Worm (Caenorhabditis elegans): ENCODE results near the gene H35N09.2.
A peak's percentile ranks its signal among the peaks of the same experiment; 100 is the strongest.
"Not testable (repeated sequence)": the region's sequence is repeated elsewhere in the genome, so short reads cannot be mapped to it uniquely, and the experiment has no call there.

H35N09.2 gene

DNA sequence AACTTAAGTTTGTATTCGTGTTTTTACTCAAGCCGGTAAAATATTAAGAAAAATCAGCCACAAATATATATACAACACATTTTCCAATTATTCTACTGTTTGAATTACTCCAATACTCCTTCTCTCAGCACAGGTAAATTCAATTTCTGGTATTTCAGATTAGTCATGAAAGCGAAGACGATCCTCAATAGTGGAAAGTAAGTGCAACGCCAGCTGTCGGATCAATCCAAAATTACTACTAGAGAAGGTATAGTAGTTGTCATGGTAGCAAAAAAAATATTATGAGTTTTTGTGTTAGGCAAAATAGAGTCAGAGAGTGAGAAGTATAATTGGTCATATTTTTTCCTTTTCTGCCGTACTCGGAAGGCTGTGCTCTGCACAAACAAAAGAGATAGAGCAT, 8.2 kb upstream of the H35N09.2 start, which contains the start of gene K01A12.2:
Gene K01A12.2, plus strand, starts transcription at position 301 of the 400 bp plus-strand sequence.
- no peak for TF ChIP-seq unc-39 (tag; optimal IDR thresholded peaks at IDR 0.05)
- TF ChIP-seq sptf-1 (tag; optimal IDR thresholded peaks at IDR 0.05), result no peak
- no peak for TF ChIP-seq nhr-12 (tag; optimal IDR thresholded peaks at IDR 0.05)
- no peak for TF ChIP-seq lin-13 (tag; optimal IDR thresholded peaks at IDR 0.05)
- TF ChIP-seq ces-1 (GFP tag; optimal IDR thresholded peaks at IDR 0.05), result no peak
- TF ChIP-seq ham-2 (GFP tag; optimal IDR thresholded peaks at IDR 0.05), result no peak

DNA sequence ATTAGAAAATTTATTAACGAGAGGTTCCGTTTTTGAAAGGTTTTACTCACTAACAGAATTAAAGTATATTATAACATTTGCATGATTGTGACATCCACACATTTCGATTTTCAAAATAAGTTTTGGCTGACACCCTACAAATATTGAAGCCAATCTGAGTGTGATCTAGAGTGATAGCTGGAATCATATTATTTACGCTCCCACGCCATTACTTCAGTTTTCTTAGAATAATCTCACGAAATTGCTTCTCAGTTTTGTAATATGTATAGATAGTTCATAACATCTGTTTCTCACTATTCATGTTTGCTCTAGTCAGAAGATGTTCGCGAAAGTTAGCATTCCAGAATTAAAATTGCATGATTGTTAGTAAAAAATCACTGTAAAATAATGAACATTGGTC, 7.4 kb upstream of the H35N09.2 start:
- TF ChIP-seq nhr-12 (tag; optimal IDR thresholded peaks at IDR 0.05), result no peak

DNA sequence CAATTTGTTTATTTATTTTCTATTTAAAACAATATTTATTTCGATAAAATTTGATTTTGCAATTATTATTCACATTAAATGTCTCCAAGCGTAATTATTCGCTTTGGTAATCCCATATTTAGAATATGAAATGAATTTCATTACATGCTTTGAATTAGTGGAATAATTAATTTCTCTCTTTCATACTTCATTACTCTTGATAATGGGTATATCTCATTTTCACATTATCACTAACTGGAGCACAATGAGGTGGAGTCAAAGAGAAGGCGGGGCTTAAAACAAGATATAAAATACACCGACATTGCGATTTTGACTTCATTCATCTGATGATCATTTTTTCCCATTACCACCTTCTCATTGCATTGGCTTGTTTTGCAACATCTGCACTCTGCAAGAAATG, 5.7 kb upstream of the H35N09.2 start, which contains the start of gene K01A12.4:
Gene K01A12.4, plus strand, starts transcription at position 301 of the 400 bp plus-strand sequence.
- TF ChIP-seq hlh-1 (tag; optimal IDR thresholded peaks at IDR 0.05); sem-2 (GFP tag; optimal IDR thresholded peaks at IDR 0.05); mep-1 (tag; optimal IDR thresholded peaks at IDR 0.05): not testable (repeated sequence)

ce11 chrX:8608756-8609155, 3.9 kb upstream of the H35N09.2 start:
- TF ChIP-seq unc-62 (GFP tag; optimal IDR thresholded peaks at IDR 0.05), result no peak
- TF ChIP-seq nhr-12 (tag; optimal IDR thresholded peaks at IDR 0.05), result no peak
- TF ChIP-seq ztf-11 (tag; optimal IDR thresholded peaks at IDR 0.05), result no peak
- TF ChIP-seq nhr-28 (tag; optimal IDR thresholded peaks at IDR 0.05), result no peak
- TF ChIP-seq zip-8 (tag; optimal IDR thresholded peaks at IDR 0.05), result no peak
- TF ChIP-seq lin-32 (GFP tag; optimal IDR thresholded peaks at IDR 0.05), result no peak

DNA sequence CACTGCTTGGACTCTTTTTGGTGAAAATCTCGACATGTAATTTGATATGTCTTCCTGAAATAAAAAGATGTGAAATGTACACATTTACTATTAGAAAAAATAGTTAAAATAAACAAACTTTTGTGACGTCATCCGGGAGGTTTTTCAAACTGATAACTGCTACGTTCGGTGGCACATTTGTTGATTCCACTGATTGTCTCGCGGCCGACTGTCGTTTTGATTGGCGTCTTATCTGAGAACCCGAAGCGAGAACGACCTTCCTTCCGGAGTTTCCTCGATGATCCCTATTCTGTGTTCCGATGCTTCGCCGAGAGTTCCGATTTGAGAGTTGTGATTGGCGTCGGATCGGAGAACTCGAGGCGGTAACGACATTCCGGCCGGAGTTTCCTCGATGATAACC, 698 bp downstream of the H35N09.2 start:
- TF ChIP-seq pha-4 (tag; optimal IDR thresholded peaks at IDR 0.05) (no peak), snpc-4 (tag; optimal IDR thresholded peaks at IDR 0.05) (no peak)

DNA sequence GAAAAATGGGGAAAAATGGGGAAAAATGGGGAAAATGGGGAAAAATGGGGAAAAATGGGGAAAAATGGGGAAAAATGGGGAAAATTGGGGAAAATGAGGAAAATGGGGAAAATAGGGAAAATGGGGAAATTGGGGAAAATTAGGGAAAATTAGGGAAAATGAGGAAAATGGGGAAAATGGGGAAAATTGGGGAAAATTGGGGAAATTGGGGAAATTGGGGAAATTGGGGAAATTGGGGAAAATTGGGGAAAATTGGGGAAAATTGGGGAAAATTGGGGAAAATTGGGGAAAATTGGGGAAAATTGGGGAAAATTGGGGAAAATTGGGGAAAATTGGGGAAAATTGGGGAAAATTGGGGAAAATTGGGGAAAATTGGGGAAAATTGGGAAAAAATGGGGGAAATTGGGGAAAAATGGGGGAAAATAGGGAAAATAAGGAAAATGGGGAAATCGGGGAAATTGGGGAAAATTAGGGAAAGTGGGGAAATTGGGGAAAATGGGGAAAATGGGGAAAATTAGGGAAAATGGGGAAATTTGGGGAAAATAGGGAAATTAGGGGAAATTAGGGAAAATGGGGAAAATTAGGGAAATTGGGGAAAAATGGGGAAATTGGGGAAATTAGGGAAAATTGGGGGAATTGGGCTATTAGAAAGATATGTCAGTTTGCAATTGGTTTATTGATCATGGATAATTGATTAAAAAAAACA, 2.0 kb downstream of the H35N09.2 start:
- TF ChIP-seq mab-5 (tag; optimal IDR thresholded peaks at IDR 0.05) (no peak), ham-2 (GFP tag; optimal IDR thresholded peaks at IDR 0.05) (no peak), tbx-8 (GFP tag; optimal IDR thresholded peaks at IDR 0.05) (no peak), pha-4 (tag; optimal IDR thresholded peaks at IDR 0.05) (no peak), ceh-83 (GFP tag; optimal IDR thresholded peaks at IDR 0.05) (peak; percentile 63), nhr-76 (tag; optimal IDR thresholded peaks at IDR 0.05) (no peak), nhr-2 (tag; optimal IDR thresholded peaks at IDR 0.05) (no peak), bed-3 (GFP tag; optimal IDR thresholded peaks at IDR 0.05) (no peak), elt-1 (tag; optimal IDR thresholded peaks at IDR 0.05; ENCODE audit: borderline replicate concordance, insufficient read depth) (no peak), nhr-12 (tag; optimal IDR thresholded peaks at IDR 0.05) (no peak), drap-1 (GFP tag; optimal IDR thresholded peaks at IDR 0.05) (no peak), snpc-4 (tag; optimal IDR thresholded peaks at IDR 0.05) (no peak), elt-3 (tag; optimal IDR thresholded peaks at IDR 0.05) (no peak), lin-13 (tag; optimal IDR thresholded peaks at IDR 0.05) (no peak), ceh-43 (GFP tag; optimal IDR thresholded peaks at IDR 0.05) (peak; percentile 55), M03D4.4 (tag; optimal IDR thresholded peaks at IDR 0.05) (peak; percentile 62), lsy-2 (tag; optimal IDR thresholded peaks at IDR 0.05) (no peak), cnd-1 (tag; optimal IDR thresholded peaks at IDR 0.05) (no peak), unc-120 (tag; optimal IDR thresholded peaks at IDR 0.05; ENCODE audit: poor library complexity, severe bottlenecking) (peak; percentile 21), ztf-11 (tag; optimal IDR thresholded peaks at IDR 0.05) (no peak), nhr-28 (tag; optimal IDR thresholded peaks at IDR 0.05) (no peak), lin-32 (GFP tag; optimal IDR thresholded peaks at IDR 0.05) (no peak), mep-1 (tag; optimal IDR thresholded peaks at IDR 0.05) (no peak), flh-1 (GFP tag; optimal IDR thresholded peaks at IDR 0.05) (no peak), sem-2 (GFP tag; optimal IDR thresholded peaks at IDR 0.05) (no peak), nhr-237 (tag; optimal IDR thresholded peaks at IDR 0.05) (no peak), unc-39 (tag; optimal IDR thresholded peaks at IDR 0.05) (no peak), unc-62 (GFP tag; optimal IDR thresholded peaks at IDR 0.05) (no peak), sptf-1 (tag; optimal IDR thresholded peaks at IDR 0.05) (peak; percentile 79), zip-8 (tag; optimal IDR thresholded peaks at IDR 0.05) (no peak), ces-1 (GFP tag; optimal IDR thresholded peaks at IDR 0.05) (no peak), mls-2 (tag; optimal IDR thresholded peaks at IDR 0.05) (peak; percentile 53), ceh-39 (tag; optimal IDR thresholded peaks at IDR 0.05) (no peak)

All from whole organism, mixed stage, embryonic.